Worm (Caenorhabditis elegans): ENCODE data around the gene pfd-4.

- no peak for TF ChIP-seq cebp-2 (GFP tag; IDR thresholded peaks at IDR 0.05)
- TF ChIP-seq unc-62 (GFP tag; optimal IDR thresholded peaks at IDR 0.05) = no peak
- TF ChIP-seq hlh-26 (GFP tag; conservative IDR thresholded peaks at IDR 0.05) = no peak
- TF ChIP-seq Y56A3A.18 (GFP tag; IDR thresholded peaks at IDR 0.05) = no peak
- TF ChIP-seq pbrm-1 (GFP tag; IDR thresholded peaks at IDR 0.05) = no peak
- TF ChIP-seq attf-3 (GFP tag; conservative IDR thresholded peaks at IDR 0.05) = no peak
- TF ChIP-seq unc-130 (GFP tag; optimal IDR thresholded peaks at IDR 0.05) = peak; percentile 50
- no peak for TF ChIP-seq K11D2.4 (GFP tag; IDR thresholded peaks at IDR 0.05)
- no peak for TF ChIP-seq pha-4 (tag; optimal IDR thresholded peaks at IDR 0.05)
- TF ChIP-seq gei-17 (GFP tag; optimal IDR thresholded peaks at IDR 0.05) = no peak
- no peak for TF ChIP-seq tbx-9 (tag; optimal IDR thresholded peaks at IDR 0.05; ENCODE audit: borderline replicate concordance)
- no peak for TF ChIP-seq B0019.2 (GFP tag; conservative IDR thresholded peaks at IDR 0.05)
- TF ChIP-seq F55B11.4 (tag; optimal IDR thresholded peaks at IDR 0.05; ENCODE audit: borderline replicate concordance, insufficient read depth) = no peak
- TF ChIP-seq ccch-3 (GFP tag; optimal IDR thresholded peaks at IDR 0.05) = no peak
Measured at ce11 chrIV:11314885-11315284, at the start of gene pfd-4, which contains the start of the genes B0035.3 and B0035.22.
